Worm (Caenorhabditis elegans): Measurements from ENCODE around the gene vps-36.
A peak's percentile ranks its signal among the peaks of the same experiment; 100 is the strongest.

vps-36 gene

ce11 chrV:10936681-10937080 lies 23.8 kb downstream of the vps-36 start, which contains the start of gene F17C11.12:
TSS of gene F17C11.12 (minus strand) at chrV:10936920.
- TF ChIP-seq hmg-11 (tag; optimal IDR thresholded peaks at IDR 0.05) (no peak), elt-2 (tag; optimal IDR thresholded peaks at IDR 0.05) (peak; percentile 91), ceh-82 (tag; optimal IDR thresholded peaks at IDR 0.05) (no peak), pqm-1 (tag; optimal IDR thresholded peaks at IDR 0.05) (peak; percentile 86)

- no peak for TF ChIP-seq lin-39 (tag; optimal IDR thresholded peaks at IDR 0.05)
- peak; percentile 29 for TF ChIP-seq pqm-1 (tag; optimal IDR thresholded peaks at IDR 0.05)
- TF ChIP-seq elt-2 (tag; optimal IDR thresholded peaks at IDR 0.05) = peak; percentile 94
- no peak for TF ChIP-seq fkh-10 (GFP tag; optimal IDR thresholded peaks at IDR 0.05)
- TF ChIP-seq nfya-1 (tag; optimal IDR thresholded peaks at IDR 0.05; ENCODE audit: insufficient read depth) = no peak
These were observed 28.1 kb downstream of the vps-36 start, which contains the start of gene F58B4.5 for ce11 chrV:10932411-10932810. TSS of gene F58B4.5 (plus strand) at chrV:10932693.

ce11 chrV:10931189-10931588 lies 29.3 kb downstream of the vps-36 start, which contains the start of gene scvp-1:
TSS of gene scvp-1 (minus strand) at chrV:10931289.
- TF ChIP-seq egl-27 (tag; optimal IDR thresholded peaks at IDR 0.05) = no peak
- no peak for TF ChIP-seq ceh-28 (tag; optimal IDR thresholded peaks at IDR 0.05)
- no peak for TF ChIP-seq fkh-2 (tag; optimal IDR thresholded peaks at IDR 0.05)
- no peak for TF ChIP-seq aly-2 (tag; optimal IDR thresholded peaks at IDR 0.05)
- TF ChIP-seq nhr-76 (tag; optimal IDR thresholded peaks at IDR 0.05) = no peak

- no peak for TF ChIP-seq elt-1 (tag; optimal IDR thresholded peaks at IDR 0.05)
- TF ChIP-seq lsy-12 (tag; optimal IDR thresholded peaks at IDR 0.05) = no peak
- TF ChIP-seq snpc-4 (tag; optimal IDR thresholded peaks at IDR 0.05) = no peak
- TF ChIP-seq ceh-28 (tag; optimal IDR thresholded peaks at IDR 0.05) = no peak
- no peak for TF ChIP-seq lin-15B (tag; optimal IDR thresholded peaks at IDR 0.05)
- no peak for TF ChIP-seq aly-2 (tag; optimal IDR thresholded peaks at IDR 0.05)
- TF ChIP-seq tbx-2 (tag; optimal IDR thresholded peaks at IDR 0.05) = no peak
- no peak for TF ChIP-seq hmg-11 (tag; optimal IDR thresholded peaks at IDR 0.05)
- TF ChIP-seq fkh-2 (tag; optimal IDR thresholded peaks at IDR 0.05) = no peak
- TF ChIP-seq nfya-1 (tag; optimal IDR thresholded peaks at IDR 0.05; ENCODE audit: insufficient read depth) = no peak
- TF ChIP-seq ZK546.5 (tag; optimal IDR thresholded peaks at IDR 0.05) = no peak
- TF ChIP-seq nhr-43 (tag; optimal IDR thresholded peaks at IDR 0.05; ENCODE audit: poor library complexity, severe bottlenecking) = no peak
- TF ChIP-seq R02D3.7 (tag; optimal IDR thresholded peaks at IDR 0.05) = no peak
- no peak for TF ChIP-seq eor-1 (tag; optimal IDR thresholded peaks at IDR 0.05)
- TF ChIP-seq ztf-11 (tag; optimal IDR thresholded peaks at IDR 0.05) = no peak
- TF ChIP-seq pha-4 (tag; optimal IDR thresholded peaks at IDR 0.05) = no peak
- TF ChIP-seq daf-12 (tag; optimal IDR thresholded peaks at IDR 0.05) = no peak
- TF ChIP-seq nhr-237 (tag; optimal IDR thresholded peaks at IDR 0.05) = no peak
- no peak for TF ChIP-seq nhr-12 (tag; optimal IDR thresholded peaks at IDR 0.05)
- no peak for TF ChIP-seq fkh-10 (GFP tag; optimal IDR thresholded peaks at IDR 0.05)
These were observed 31.0 kb downstream of the vps-36 start, which contains the start of gene F58B4.3 for ce11 chrV:10929511-10929910. TSS of gene F58B4.3 (plus strand) at chrV:10929811.

ce11 chrV:10925658-10926057 lies 34.8 kb downstream of the vps-36 start:
- TF ChIP-seq nhr-11 (tag; optimal IDR thresholded peaks at IDR 0.05) = no peak
- TF ChIP-seq skn-1 (tag; optimal IDR thresholded peaks at IDR 0.05) = no peak
- TF ChIP-seq daf-12 (tag; optimal IDR thresholded peaks at IDR 0.05) = no peak
- no peak for TF ChIP-seq mml-1 (tag; optimal IDR thresholded peaks at IDR 0.05)
- TF ChIP-seq fkh-2 (tag; optimal IDR thresholded peaks at IDR 0.05) = no peak
- TF ChIP-seq ceh-9 (tag; optimal IDR thresholded peaks at IDR 0.05) = no peak
- no peak for TF ChIP-seq ztf-11 (tag; optimal IDR thresholded peaks at IDR 0.05)
- TF ChIP-seq lin-15B (tag; optimal IDR thresholded peaks at IDR 0.05) = no peak
- TF ChIP-seq tbx-2 (tag; optimal IDR thresholded peaks at IDR 0.05) = no peak
- no peak for TF ChIP-seq unc-39 (tag; optimal IDR thresholded peaks at IDR 0.05)
- TF ChIP-seq fkh-10 (GFP tag; optimal IDR thresholded peaks at IDR 0.05) = no peak

ce11 chrV:10924731-10925130 lies 35.7 kb downstream of the vps-36 start, which contains the start of gene F58B4.6:
TSS of gene F58B4.6 (plus strand) at chrV:10925031.
- TF ChIP-seq nhr-12 (tag; optimal IDR thresholded peaks at IDR 0.05) = no peak
- TF ChIP-seq elt-1 (tag; optimal IDR thresholded peaks at IDR 0.05) = no peak
- TF ChIP-seq fkh-2 (tag; optimal IDR thresholded peaks at IDR 0.05) = no peak
- no peak for TF ChIP-seq lsy-12 (tag; optimal IDR thresholded peaks at IDR 0.05)
- TF ChIP-seq pha-4 (tag; optimal IDR thresholded peaks at IDR 0.05) = no peak
- no peak for TF ChIP-seq ztf-4 (tag; optimal IDR thresholded peaks at IDR 0.05)

All from whole organism, L3 larva.